Fruit fly (Drosophila melanogaster) whole organism, pupa: Measurements from ENCODE around the gene Bsg.

Experiments used
- CG10348 ChIP-seq: fragments of 200-800 bp; sonication (Bioruptor generic); IDR thresholded peaks from 2 replicates; pipeline ENCODE4 v1.3.6; 2022; ENCODE audit warnings: missing biosample characterization, missing genetic modification characterization
- CG12605 ChIP-seq: fragments of 200-800 bp; sonication (Bioruptor generic); IDR thresholded peaks from 2 replicates; pipeline ENCODE4 v1.3.6; 2022; ENCODE audit warnings: missing biosample characterization, missing genetic modification characterization
- CG13204 ChIP-seq: fragments of 200-800 bp; sonication (Bioruptor generic); optimal IDR thresholded peaks from 2 replicates; lab custom pipeline; 2018; ENCODE audit warnings: missing biosample characterization, mild to moderate bottlenecking, missing genetic modification characterization, moderate library complexity
- CG14655 ChIP-seq: fragments of 200-800 bp; sonication (Bioruptor generic); optimal IDR thresholded peaks from 3 replicates; lab custom pipeline; 2017; ENCODE audit warnings: mild to moderate bottlenecking, missing biosample characterization, missing genetic modification reagents, missing genetic modification characterization
- CG15710 ChIP-seq: fragments of 200-800 bp; sonication (Bioruptor generic); optimal IDR thresholded peaks from 2 replicates; lab custom pipeline; 2018; ENCODE audit warnings: missing biosample characterization, mild to moderate bottlenecking, missing genetic modification characterization, moderate library complexity
- CG17806 ChIP-seq: fragments of 200-800 bp; sonication (Bioruptor generic); optimal IDR thresholded peaks from 2 replicates; lab custom pipeline; 2018; ENCODE audit warnings: missing biosample characterization, mild to moderate bottlenecking, missing genetic modification characterization, moderate library complexity
- CG34367 ChIP-seq: fragments of 200-800 bp; sonication (Bioruptor generic); optimal IDR thresholded peaks from 2 replicates; lab custom pipeline; 2018; ENCODE audit warnings: missing biosample characterization, mild to moderate bottlenecking, missing genetic modification characterization
- CG8301 ChIP-seq: fragments of 200-800 bp; sonication (Bioruptor generic); optimal IDR thresholded peaks from 2 replicates; lab custom pipeline; 2018; ENCODE audit warnings: missing biosample characterization, mild to moderate bottlenecking, missing genetic modification characterization
- CG9948 ChIP-seq: fragments of 200-800 bp; sonication (Bioruptor generic); optimal IDR thresholded peaks from 2 replicates; lab custom pipeline; 2018; ENCODE audit warnings: missing biosample characterization, mild to moderate bottlenecking, missing genetic modification characterization, moderate library complexity
- D1 ChIP-seq: fragments of 200-800 bp; sonication (Bioruptor generic); optimal IDR thresholded peaks from 2 replicates; lab custom pipeline; 2018; ENCODE audit warnings: missing biosample characterization, mild to moderate bottlenecking, missing genetic modification characterization, moderate library complexity
- EcR ChIP-seq: fragments of 200-800 bp; sonication (Bioruptor generic); optimal IDR thresholded peaks from 3 replicates; lab custom pipeline; 2019; ENCODE audit warnings: missing biosample characterization, missing genetic modification characterization, mild to moderate bottlenecking, moderate library complexity, missing genetic modification reagents
- Ets98B ChIP-seq: fragments of 200-800 bp; sonication (Bioruptor generic); IDR thresholded peaks from 2 replicates; pipeline ENCODE4 v1.3.6; 2022; ENCODE audit warnings: missing biosample characterization, missing genetic modification characterization
- fd96Ca ChIP-seq: fragments of 200-800 bp; sonication (Bioruptor generic); IDR thresholded peaks from 3 replicates; pipeline ENCODE4 v1.3.6; 2022; ENCODE audit warnings: missing biosample characterization, missing genetic modification characterization
- rn ChIP-seq: fragments of 200-800 bp; sonication (Bioruptor generic); IDR thresholded peaks from 2 replicates; pipeline ENCODE4 v1.3.6; 2022; ENCODE audit warnings: missing biosample characterization, missing genetic modification characterization

dm6 chr2L:8084349-8085203 is 1.4 kb downstream of the Bsg start:
- TF ChIP-seq CG9948, result no peak
- TF ChIP-seq EcR (GFP tag; lab: Kevin White, UChicago), result peak; percentile 48
- no peak; the same call in 1 of the 2 replicates for TF ChIP-seq CG12605 (GFP tag; lab: Robert Waterston, UW)
- peak; percentile 4 for TF ChIP-seq CG8301 (tag; lab: Kevin White, UChicago)
- no peak for TF ChIP-seq D1 (tag; lab: Kevin White, UChicago)
- peak; percentile 23 for TF ChIP-seq CG14655
- TF ChIP-seq CG17806, result no peak
- TF ChIP-seq CG34367 (tag; lab: Kevin White, UChicago), result no peak
- TF ChIP-seq fd96Ca (GFP tag; lab: Robert Waterston, UW), result 0 out of 3 replicates have a peak, but pooled peaks have one; percentile 19
- no peak for TF ChIP-seq rn (GFP tag; lab: Robert Waterston, UW)
- peak; percentile 27 for TF ChIP-seq CG13204 (GFP tag; lab: Kevin White, UChicago)
- TF ChIP-seq CG15710, result no peak
- TF ChIP-seq Ets98B (GFP tag; lab: Robert Waterston, UW), result no peak
- TF ChIP-seq CG10348 (GFP tag; lab: Robert Waterston, UW), result no peak
